Fruit fly (Drosophila melanogaster) S2 (cell line): ENCODE measurements around the gene Decay.

ENCODE experiments used
- CG8478 ChIP-seq: fragments of >200 bp; optimal IDR thresholded peaks from 2 replicates; lab custom pipeline; 2018
- CTCF ChIP-seq, 2 experiments: fragments of >200 bp; optimal IDR thresholded peaks; 2 replicates each; lab custom pipeline; 2018

The Decay gene

DNA sequence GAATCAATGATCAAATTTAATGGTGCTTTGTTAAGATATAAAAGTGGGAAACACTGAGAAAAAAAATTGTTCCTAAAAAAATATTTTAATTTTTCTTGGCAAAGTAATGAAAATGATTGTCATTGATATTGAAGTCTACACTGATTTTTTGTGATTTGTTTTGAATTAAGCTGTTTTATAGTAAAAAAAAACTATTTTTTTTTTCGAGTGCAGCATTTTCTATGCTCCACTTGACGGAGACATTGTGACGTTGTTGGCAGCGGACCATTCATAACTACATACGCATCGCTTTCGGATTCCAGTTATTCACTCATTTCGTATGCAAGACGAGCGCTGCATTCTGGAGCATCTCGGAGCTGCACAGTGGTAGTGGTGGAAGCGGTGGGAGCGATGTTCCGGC, 23.3 kb upstream of the Decay start:
- TF ChIP-seq CG8478 (lab: Kevin White, UChicago) (no peak), CTCF (optimal IDR thresholded peaks at IDR 0.05; lab: Kevin White, UChicago) (no peak)

DNA sequence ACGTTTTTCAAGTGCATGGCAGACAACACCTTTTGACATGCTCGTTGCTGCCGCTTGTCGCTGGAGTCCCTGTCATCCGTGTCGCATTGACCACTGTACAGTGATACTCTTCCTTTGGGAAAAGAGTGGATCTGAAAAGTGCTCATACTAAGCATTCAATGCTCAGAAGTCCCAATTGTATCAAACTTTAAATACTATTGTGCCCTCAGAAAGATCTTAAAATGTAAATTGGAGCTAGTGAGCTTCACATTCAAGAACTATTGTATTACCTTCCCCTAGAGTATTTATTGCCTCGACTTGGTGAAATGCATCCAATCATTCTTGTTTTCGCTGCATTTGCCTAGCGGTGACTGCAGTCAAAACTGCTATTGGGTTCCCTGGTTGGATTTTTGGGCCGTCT, 22.5 kb upstream of the Decay start:
- no peak for TF ChIP-seq CTCF (optimal IDR thresholded peaks at IDR 0.05; lab: Kevin White, UChicago)
- no peak for TF ChIP-seq CG8478 (lab: Kevin White, UChicago)

DNA sequence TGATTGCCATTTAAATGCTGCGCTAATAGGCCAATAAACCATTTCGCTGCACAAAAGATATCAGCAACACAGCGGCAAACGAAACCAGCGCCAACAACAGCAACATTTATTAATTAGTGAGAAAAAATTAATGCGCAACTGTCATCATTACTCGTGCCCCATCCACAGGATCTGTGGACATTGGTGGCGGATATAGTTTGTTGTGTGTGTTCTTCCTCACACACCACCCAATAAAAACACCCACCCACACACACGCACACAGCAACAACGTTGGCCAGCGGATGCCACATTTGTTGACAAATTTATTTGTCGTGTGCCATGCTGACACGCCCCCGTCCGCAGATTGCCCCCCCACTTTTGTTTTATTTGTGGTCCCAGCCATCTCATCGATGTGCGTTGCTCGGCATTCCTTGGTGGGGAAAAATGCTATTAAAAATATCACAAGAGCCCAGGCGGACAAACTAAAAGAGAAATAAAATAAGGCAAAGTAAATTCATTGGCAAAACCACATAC, 17.4 kb upstream of the Decay start:
- TF ChIP-seq CTCF (optimal IDR thresholded peaks at IDR 0.05; lab: Kevin White, UChicago) (no peak), CG8478 (lab: Kevin White, UChicago) (no peak)

DNA sequence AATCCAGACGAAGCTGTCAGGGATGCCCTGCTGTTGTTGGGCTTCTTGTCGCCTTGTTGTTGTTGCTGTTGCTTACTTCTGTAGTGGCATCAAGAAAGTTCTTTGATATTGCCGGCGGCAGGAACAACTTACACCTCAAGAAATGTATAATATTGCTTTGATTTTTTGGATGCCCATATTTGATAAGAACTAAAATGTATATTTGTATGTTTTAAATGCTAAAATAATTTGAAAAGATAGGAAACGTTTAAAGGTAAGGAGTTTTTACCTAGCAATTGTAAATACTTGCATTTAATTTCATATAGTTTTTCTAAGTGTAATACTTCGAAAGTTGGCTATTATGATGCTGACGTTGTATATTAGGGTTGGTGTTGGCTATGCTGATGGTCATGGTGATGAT, 9.3 kb upstream of the Decay start:
- TF ChIP-seq CTCF (optimal IDR thresholded peaks at IDR 0.05; lab: Kevin White, UChicago), result no peak

DNA sequence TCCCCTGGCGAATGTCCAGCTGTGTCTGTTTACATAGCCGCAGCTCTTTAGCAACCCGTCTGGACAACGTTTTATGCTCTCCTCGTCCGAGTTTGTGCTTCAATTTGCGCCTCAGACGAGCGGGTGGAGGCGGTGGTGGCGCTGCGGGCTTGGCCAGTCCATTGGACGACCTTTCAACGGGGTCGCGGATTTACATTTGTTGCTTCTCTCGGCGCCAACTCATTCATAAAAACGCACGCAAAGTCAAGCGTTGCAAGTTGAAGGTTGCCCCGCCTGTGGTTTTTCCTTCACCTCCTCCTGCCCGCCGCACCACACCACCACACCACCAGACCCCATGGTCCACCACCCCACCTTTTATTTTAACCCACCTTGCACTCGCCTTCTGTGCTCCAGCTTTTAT, 6.9 kb upstream of the Decay start:
- TF ChIP-seq CTCF (optimal IDR thresholded peaks at IDR 0.05; lab: Kevin White, UChicago) (no peak), CG8478 (lab: Kevin White, UChicago) (no peak)

DNA sequence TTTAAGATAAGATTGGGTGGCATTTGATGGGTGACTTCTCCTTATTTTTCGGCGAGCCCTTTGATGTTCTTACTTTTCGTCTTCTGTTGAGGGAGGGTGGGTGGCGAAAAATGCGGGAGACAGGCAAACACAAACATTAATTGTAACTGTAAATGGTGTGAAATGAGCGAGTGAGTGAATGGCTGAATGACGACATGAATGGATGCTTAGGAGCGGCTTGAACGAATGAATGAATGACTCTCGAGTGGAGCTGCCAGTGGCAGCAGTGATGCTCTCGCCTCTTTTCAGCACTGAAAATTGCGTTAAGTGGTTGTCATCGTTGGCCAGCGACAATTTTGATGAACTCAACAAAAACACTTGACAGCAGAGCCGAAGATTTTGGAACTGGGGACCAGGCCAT, 3.7 kb upstream of the Decay start:
- no peak for TF ChIP-seq CTCF (optimal IDR thresholded peaks at IDR 0.05; lab: Kevin White, UChicago)
- no peak for TF ChIP-seq CG8478 (lab: Kevin White, UChicago)

DNA sequence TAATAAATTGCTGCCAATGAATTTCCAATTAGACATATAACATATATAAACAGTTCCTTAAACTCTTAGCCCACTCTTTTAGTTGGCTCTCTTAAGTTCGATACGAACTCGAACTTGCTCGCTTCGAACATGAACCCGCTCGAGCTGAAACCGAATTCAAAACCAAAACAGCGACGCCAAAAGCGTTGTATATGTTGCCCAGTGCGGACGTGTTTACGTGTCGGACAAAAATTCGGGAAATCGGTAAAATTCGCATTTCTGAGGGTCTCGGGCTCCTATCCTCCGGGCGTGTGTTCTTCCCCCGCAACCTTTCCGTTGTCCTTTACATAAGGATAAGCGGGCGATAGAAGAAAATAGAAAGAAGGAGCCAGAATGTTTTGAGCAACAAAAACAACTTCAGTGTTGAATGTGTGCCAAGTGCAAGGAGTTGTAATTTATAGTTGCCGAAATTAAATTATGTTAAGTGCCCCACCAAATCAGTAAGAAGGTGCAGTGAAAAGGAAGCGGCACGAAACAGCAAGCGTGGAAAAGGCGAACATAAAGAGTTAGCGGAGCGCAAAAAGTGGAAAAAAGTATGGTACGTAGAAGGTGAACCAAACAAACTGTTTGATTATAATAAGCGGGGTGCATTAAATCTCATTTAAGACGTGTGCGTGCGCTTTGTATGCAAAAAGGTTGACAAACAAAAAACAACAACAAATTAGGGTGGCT, 1.9 kb upstream of the Decay start, which contains the start of gene CG42342:
Gene CG42342, plus strand, starts transcription at position 176 of the 711 bp plus-strand sequence.
- no peak for TF ChIP-seq CG8478 (lab: Kevin White, UChicago)

DNA sequence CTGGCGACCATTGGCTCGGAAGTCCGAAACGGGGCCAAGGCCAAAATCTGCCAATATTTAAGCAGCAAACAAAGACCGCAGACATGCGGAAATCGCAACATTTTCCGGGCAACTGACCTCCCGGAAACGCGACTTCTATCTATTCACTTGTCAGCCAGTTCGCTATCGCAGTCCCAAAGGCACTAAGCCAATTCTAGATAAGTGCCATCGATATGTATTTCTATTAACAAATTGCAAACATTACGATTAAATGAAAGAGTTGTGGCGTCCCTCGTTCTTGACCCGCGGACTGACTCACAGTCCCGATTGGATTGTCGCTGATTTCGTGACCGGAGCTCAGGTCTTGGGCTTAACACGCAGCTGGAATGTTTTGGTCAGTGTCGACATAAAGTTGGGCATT, 2.0 kb downstream of the Decay start, which contains the start of gene Gr89a:
Gene Gr89a, minus strand, starts transcription at position 101 of the 400 bp plus-strand sequence.
- TF ChIP-seq CTCF (optimal IDR thresholded peaks at IDR 0.05; lab: Kevin White, UChicago), result no peak
- TF ChIP-seq CG8478 (lab: Kevin White, UChicago), result no peak

DNA sequence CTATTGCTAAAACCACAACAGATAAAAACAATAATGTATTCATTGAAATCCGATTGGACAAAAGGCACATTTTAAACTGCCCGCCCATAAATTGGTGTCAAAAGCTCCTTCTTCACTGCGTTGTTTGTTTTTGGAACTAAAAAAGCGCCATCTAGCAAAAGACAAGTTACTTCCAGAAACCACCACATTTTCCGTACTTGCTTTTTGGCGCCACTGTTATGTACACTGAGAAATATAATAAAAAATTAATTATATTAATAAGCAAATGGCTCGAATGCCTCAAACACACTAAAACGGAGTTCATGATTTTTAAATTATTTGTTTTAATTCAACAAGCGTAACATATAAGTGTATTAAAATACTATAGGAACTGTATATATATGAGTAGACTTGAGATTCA, 3.5 kb downstream of the Decay start:
- TF ChIP-seq CTCF (optimal IDR thresholded peaks at IDR 0.05; lab: Kevin White, UChicago) (peak; percentile 91 to 96), CG8478 (lab: Kevin White, UChicago) (no peak)

DNA sequence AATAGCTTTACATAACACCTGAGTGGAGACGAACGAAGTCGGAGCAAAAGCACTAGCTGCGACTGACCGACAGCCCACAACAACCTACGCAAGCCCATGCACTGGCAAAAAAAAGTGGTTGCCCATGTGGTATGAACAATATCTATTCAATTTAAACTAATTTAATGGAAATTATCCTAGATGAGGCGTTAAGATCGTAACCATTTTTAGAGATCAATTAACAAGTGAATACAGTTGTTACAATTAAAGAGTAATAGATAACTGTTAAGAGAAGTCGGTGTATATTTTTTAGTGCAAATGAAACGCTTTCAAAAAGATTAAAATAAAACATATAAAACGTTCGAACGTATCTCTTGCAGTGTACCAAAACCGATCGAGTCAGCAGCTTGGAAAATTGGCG, 4.6 kb downstream of the Decay start:
- TF ChIP-seq CTCF (optimal IDR thresholded peaks at IDR 0.05; lab: Kevin White, UChicago) (no peak), CG8478 (lab: Kevin White, UChicago) (no peak)

DNA sequence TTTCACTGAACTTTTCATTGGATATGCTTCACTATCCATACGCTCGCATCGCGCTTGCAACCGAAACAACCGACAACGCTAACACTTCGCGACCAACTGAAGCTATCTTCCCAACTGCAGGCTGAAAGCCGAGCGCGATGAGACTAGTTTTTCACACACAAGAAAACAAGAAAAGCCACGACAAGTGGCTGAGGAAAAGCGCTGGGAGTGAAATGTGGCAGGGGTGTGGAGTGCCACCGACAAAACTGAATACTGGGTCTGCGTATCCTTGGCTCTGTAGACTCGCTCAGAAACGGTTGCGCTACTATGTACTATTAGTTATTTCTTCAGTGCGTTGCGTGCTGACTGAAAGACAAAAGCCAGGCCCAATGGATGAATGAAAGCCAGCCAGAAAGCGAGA, 5.5 kb downstream of the Decay start, which contains the start of gene Cad89D:
Gene Cad89D, minus strand, starts transcription at position 101 of the 400 bp plus-strand sequence.
- TF ChIP-seq CTCF (optimal IDR thresholded peaks at IDR 0.05; lab: Kevin White, UChicago) (no peak), CG8478 (lab: Kevin White, UChicago) (no peak)

DNA sequence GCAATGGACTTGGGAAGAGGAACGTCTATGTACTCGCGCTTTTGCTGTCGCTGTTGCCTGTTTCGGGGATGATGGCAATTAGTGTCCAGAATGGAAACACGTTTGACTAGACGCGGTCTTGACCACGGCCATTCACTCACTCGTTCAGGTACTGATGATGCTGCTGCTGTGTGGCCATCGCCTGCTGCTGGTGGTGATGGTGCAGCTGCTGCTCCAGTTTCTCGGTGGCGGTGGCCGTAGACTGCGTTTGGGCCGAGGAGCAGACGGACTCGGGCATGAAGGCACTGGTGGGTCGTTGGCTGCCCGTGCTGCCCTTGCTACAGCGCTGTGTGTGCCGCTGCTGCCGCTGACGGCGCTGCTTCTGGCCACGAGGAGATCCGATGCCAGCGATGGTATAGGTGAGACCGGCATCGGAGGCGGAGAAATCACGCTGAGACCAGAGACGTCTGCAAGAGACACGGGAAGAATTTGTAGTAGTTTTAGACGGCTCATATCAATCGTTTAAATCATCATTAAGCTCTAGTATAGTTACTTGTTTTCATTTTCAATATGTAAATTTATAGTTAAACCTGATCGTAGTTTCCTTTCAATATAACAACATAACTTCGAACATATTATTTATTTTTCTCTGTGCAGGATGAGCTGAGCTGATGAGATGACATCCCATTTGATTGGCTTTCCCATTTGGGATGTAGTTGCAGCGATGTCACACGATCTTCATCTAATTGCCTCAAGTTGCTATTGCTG, 15.2 kb downstream of the Decay start:
- TF ChIP-seq CG8478 (lab: Kevin White, UChicago), result no peak
- TF ChIP-seq CTCF (optimal IDR thresholded peaks at IDR 0.05; lab: Kevin White, UChicago), result no peak

DNA sequence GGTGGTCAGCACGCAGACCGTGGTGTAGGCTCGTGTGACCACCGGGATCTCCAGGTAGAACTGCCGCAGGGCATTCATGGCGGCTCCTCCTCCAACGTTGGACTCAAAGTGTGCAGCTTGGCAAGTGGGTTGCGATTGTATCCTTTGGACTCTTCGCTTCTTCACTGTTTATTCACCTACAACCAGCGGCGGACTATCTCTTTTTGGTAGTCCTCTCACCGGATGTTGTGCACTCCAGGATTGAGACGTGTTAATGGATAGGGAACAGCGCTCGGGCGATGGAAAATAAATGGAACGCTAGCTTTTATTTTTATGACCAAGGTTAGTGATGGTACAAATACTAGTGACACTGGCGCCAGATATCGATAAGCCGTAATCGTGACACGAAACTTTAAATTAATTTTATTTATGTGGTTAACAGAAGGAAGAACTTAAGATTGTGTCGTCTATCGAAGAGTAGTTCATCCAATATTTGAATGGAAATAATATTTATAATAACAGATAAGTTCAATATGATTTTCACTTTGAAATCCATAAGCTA, 16.9 kb downstream of the Decay start, which contains the start of gene Der-2:
Gene Der-2, minus strand, starts transcription at position 347 of the 541 bp plus-strand sequence.
- TF ChIP-seq CTCF (optimal IDR thresholded peaks at IDR 0.05; lab: Kevin White, UChicago) (no peak), CG8478 (lab: Kevin White, UChicago) (no peak)

DNA sequence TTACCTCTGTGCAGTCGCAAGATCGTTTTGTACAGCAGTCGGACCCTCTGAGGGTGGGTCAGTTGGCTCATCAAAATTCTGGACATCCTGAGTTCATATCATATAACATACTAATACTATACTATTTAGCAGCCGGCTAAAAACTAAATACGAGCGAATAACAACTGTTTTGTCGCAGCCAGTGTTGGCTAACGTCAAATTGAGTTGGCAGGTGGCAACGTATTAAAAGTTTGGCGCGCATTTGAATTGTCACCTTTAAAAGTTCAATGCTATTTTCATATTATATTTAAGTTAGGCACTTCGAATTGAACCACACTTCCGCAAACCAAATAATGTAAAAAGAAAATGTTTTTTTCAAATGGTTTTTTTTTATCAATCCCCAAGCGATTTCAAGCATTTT, 18.6 kb downstream of the Decay start, which contains the start of gene Sdhaf3:
Gene Sdhaf3, minus strand, starts transcription at position 177 of the 400 bp plus-strand sequence.
- TF ChIP-seq CG8478 (lab: Kevin White, UChicago), result no peak
- no peak for TF ChIP-seq CTCF (optimal IDR thresholded peaks at IDR 0.05; lab: Kevin White, UChicago)

DNA sequence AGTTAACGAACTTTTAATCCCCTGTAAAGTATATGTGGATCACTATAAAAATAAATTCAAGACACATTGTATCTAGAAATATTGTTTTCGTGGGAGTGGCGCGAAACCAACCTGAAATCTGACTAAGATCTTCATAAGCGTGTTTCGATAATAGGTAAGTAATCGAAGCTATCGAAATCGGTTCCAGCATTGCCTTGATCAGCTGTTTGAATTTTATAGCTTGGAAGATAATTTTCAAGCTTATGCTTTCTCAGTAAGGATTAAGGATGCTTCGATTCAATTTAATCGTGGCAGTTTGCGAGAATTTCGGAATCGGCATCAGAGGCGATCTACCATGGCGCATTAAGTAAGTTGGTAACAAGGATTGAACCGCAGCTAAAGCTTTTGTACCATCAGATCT, 19.9 kb downstream of the Decay start, which contains the start of gene Dhfr:
Gene Dhfr, plus strand, starts transcription at position 173 of the 400 bp plus-strand sequence.
- TF ChIP-seq CTCF (optimal IDR thresholded peaks at IDR 0.05; lab: Kevin White, UChicago) (no peak), CG8478 (lab: Kevin White, UChicago) (no peak)
